Fruit fly (Drosophila melanogaster): Measurements from ENCODE around the gene ttk.
A peak's percentile ranks its signal among the peaks of the same experiment; 100 is the strongest.

The ttk gene

dm6 chr3R:31720112-31720511 lies 6.4 kb downstream of the ttk start:
- TF ChIP-seq ase (GFP tag; IDR thresholded peaks at IDR 0.05) = no peak
- TF ChIP-seq ttk (GFP tag; IDR thresholded peaks at IDR 0.05) = 0 out of 2 replicates have a peak, but pooled peaks have one; percentile 19
- TF ChIP-seq CG13894 (tag; optimal IDR thresholded peaks at IDR 0.05) = peak; percentile 33
- TF ChIP-seq nom (GFP tag; optimal IDR thresholded peaks at IDR 0.05) = peak; percentile 3
- TF ChIP-seq sr (GFP tag; IDR thresholded peaks at IDR 0.05) = peak; percentile 75
- no peak for TF ChIP-seq Rfx (GFP tag; IDR thresholded peaks at IDR 0.05)
- peak; percentile 7 for TF ChIP-seq CG10543 (GFP tag; optimal IDR thresholded peaks at IDR 0.05)
- TF ChIP-seq crol (GFP tag; IDR thresholded peaks at IDR 0.05) = peak; percentile 81
- TF ChIP-seq chinmo (GFP tag; IDR thresholded peaks at IDR 0.05; ENCODE audit: partially characterized antibody) = 0 out of 4 replicates have a peak, but pooled peaks have one; percentile 24
- peak; percentile 18 for TF ChIP-seq CG12769 (tag; optimal IDR thresholded peaks at IDR 0.05)

- TF ChIP-seq Adf1 (GFP tag; IDR thresholded peaks at IDR 0.05) = no peak
- TF ChIP-seq slbo (GFP tag; IDR thresholded peaks at IDR 0.05) = peak; percentile 5; the same call in 1 of the 2 replicates
- peak; percentile 91 for TF ChIP-seq Ets65A (GFP tag)
- TF ChIP-seq CG2129 (GFP tag; IDR thresholded peaks at IDR 0.05; ENCODE audit: partially characterized antibody) = no peak
- no peak for TF ChIP-seq CG17186 (GFP tag; optimal IDR thresholded peaks at IDR 0.05)
- peak; percentile 21 for TF ChIP-seq CG2120 (GFP tag; optimal IDR thresholded peaks at IDR 0.05)
- peak; percentile 32 for TF ChIP-seq sens (GFP tag)
- TF ChIP-seq CG12071 (GFP tag; optimal IDR thresholded peaks at IDR 0.05) = no peak
- TF ChIP-seq Deaf1 (tag; optimal IDR thresholded peaks at IDR 0.05) = peak; percentile 52
- no peak for TF ChIP-seq Atf6 (GFP tag; IDR thresholded peaks at IDR 0.05)
- TF ChIP-seq aop (GFP tag; IDR thresholded peaks at IDR 0.05) = no peak
- TF ChIP-seq ap (GFP tag; IDR thresholded peaks at IDR 0.05) = no peak
- TF ChIP-seq sob (GFP tag; IDR thresholded peaks at IDR 0.05) = no peak
- TF ChIP-seq eyg (GFP tag; optimal IDR thresholded peaks at IDR 0.05) = no peak
Measured at dm6 chr3R:31721466-31721865, 7.8 kb downstream of the ttk start.

- TF ChIP-seq prd (optimal IDR thresholded peaks at IDR 0.05) (no peak), prd (GFP tag; IDR thresholded peaks at IDR 0.05) (0 out of 3 replicates have a peak, but pooled peaks have one; percentile 7), CG1832 (GFP tag; optimal IDR thresholded peaks at IDR 0.05) (peak; percentile 28), Med (GFP tag) (peak; percentile 83), CG12071 (GFP tag; optimal IDR thresholded peaks at IDR 0.05) (peak; percentile 8), abd-A (tag; optimal IDR thresholded peaks at IDR 0.05) (peak; percentile 34), CG9876 (GFP tag; optimal IDR thresholded peaks at IDR 0.05) (no peak), kay (GFP tag; optimal IDR thresholded peaks at IDR 0.05) (peak; percentile 12), CG15269 (tag; optimal IDR thresholded peaks at IDR 0.05) (peak; percentile 13), wek (GFP tag; optimal IDR thresholded peaks at IDR 0.05) (peak; percentile 13), ATbp (GFP tag; optimal IDR thresholded peaks at IDR 0.05) (peak; percentile 32), CG17359 (tag; optimal IDR thresholded peaks at IDR 0.05) (peak; percentile 38), CG15011 (GFP tag; optimal IDR thresholded peaks at IDR 0.05) (no peak), CG12769 (tag; optimal IDR thresholded peaks at IDR 0.05) (peak; percentile 82), da (GFP tag; optimal IDR thresholded peaks at IDR 0.05) (no peak), sc (optimal IDR thresholded peaks at IDR 0.05) (no peak), sc (GFP tag; optimal IDR thresholded peaks at IDR 0.05) (no peak), CG3281 (GFP tag; optimal IDR thresholded peaks at IDR 0.05) (no peak), B-H2 (GFP tag; optimal IDR thresholded peaks at IDR 0.05) (peak; percentile 58), chn (GFP tag; optimal IDR thresholded peaks at IDR 0.05) (no peak), pros (GFP tag; optimal IDR thresholded peaks at IDR 0.05) (peak; percentile 14), HHEX (GFP tag; optimal IDR thresholded peaks at IDR 0.05) (no peak), CG11695 (GFP tag; IDR thresholded peaks at IDR 0.05) (0 out of 3 replicates have a peak, but pooled peaks have one; percentile 29), CG10209 (GFP tag; optimal IDR thresholded peaks at IDR 0.05) (peak; percentile 32), ci (GFP tag; IDR thresholded peaks at IDR 0.05) (peak; percentile 37; the same call in 1 of the 3 replicates), CG13296 (GFP tag; optimal IDR thresholded peaks at IDR 0.05) (peak; percentile 10), CG17385 (GFP tag; optimal IDR thresholded peaks at IDR 0.05) (peak; percentile 23), sr (GFP tag; IDR thresholded peaks at IDR 0.05) (peak; percentile 85; the same call in 2 of the 3 replicates)
Measured at dm6 chr3R:31721958-31722357, 8.3 kb downstream of the ttk start.

All from whole organism, embryonic.